Worm (Caenorhabditis elegans) whole organism, L2 larva: ENCODE results near the gene H28G03.2.

Experiments used
- aly-2 ChIP-seq: fragments of 150-350 bp; optimal IDR thresholded peaks from 2 replicates; lab custom pipeline; 2014; ENCODE audit warnings: missing biosample characterization, missing genetic modification characterization
- blmp-1 ChIP-seq: sonication (generic microtip); optimal IDR thresholded peaks from 2 replicates; lab custom pipeline; 2017; ENCODE audit warnings: missing genetic modification characterization, mild to moderate bottlenecking, missing compliant biosample characterization, antibody characterized with exemption, moderate library complexity; ENCODE audit not compliant: insufficient read depth
- dmd-4 ChIP-seq: sonication (generic microtip); optimal IDR thresholded peaks from 2 replicates; lab custom pipeline; 2017; ENCODE audit warnings: missing biosample characterization, missing genetic modification characterization
- lin-39 ChIP-seq: fragments of 150-350 bp; optimal IDR thresholded peaks from 2 replicates; lab custom pipeline; 2014; ENCODE audit warnings: missing biosample characterization, missing genetic modification reagents, missing genetic modification characterization
- mbf-1 ChIP-seq: sonication (generic microtip); optimal IDR thresholded peaks from 2 replicates; lab custom pipeline; 2017; ENCODE audit warnings: missing biosample characterization, missing genetic modification characterization
- mdl-1 ChIP-seq, 2 experiments: fragments of 150-350 bp in 1 of 2; sonication (generic microtip) in 1 of 2; optimal IDR thresholded peaks; 2 replicates each; lab custom pipeline; 2017; ENCODE audit warnings: missing biosample characterization in 2 of 2, missing genetic modification characterization in 2 of 2
- nhr-12 ChIP-seq: fragments of 150-350 bp; optimal IDR thresholded peaks from 2 replicates; lab custom pipeline; 2014; ENCODE audit warnings: missing biosample characterization, missing genetic modification characterization
- nhr-23 ChIP-seq: fragments of 150-350 bp; optimal IDR thresholded peaks from 2 replicates; lab custom pipeline; 2014; ENCODE audit warnings: missing biosample characterization, missing genetic modification reagents, missing genetic modification characterization
- nhr-77 ChIP-seq: fragments of 150-350 bp; optimal IDR thresholded peaks from 2 replicates; lab custom pipeline; 2014; ENCODE audit warnings: missing biosample characterization, missing genetic modification characterization
- snpc-4 ChIP-seq: fragments of 150-350 bp; optimal IDR thresholded peaks from 2 replicates; lab custom pipeline; 2014; ENCODE audit warnings: missing biosample characterization, missing genetic modification characterization
- unc-39 ChIP-seq: fragments of 150-350 bp; optimal IDR thresholded peaks from 2 replicates; lab custom pipeline; 2014; ENCODE audit warnings: missing biosample characterization, missing genetic modification characterization
- zag-1 ChIP-seq: fragments of 150-350 bp; optimal IDR thresholded peaks from 2 replicates; lab custom pipeline; 2014; ENCODE audit warnings: missing biosample characterization, missing genetic modification characterization

DNA sequence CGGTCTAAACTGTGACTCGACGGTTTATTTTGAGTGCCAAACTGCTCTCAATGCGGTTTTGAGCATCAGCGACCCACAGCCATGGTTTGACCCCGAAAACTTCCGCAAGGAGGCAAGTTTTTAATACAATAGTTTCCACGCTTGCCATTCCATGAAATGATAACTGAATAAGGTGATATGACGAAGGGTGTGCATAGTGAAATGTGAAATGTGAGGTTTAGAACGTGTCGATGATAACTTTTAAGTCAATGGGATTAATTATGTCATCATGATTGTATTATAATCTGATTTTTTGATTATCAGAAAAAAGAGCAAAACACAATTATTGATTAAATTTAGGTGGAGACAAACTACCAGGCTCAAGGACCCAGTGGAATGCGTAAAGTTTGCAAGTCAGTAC lies 49.8 kb downstream of the H28G03.2 start:
- no peak for TF ChIP-seq blmp-1
- TF ChIP-seq aly-2 (tag; lab: Kevin White, UChicago) = no peak
- no peak for TF ChIP-seq mdl-1 (tag; optimal IDR thresholded peaks at IDR 0.05; lab: Kevin White, UChicago)
- TF ChIP-seq snpc-4 (tag; lab: Kevin White, UChicago) = no peak
- no peak for TF ChIP-seq mbf-1
- no peak for TF ChIP-seq nhr-77 (tag; lab: Kevin White, UChicago)
- TF ChIP-seq zag-1 (tag; lab: Kevin White, UChicago) = no peak
- no peak for TF ChIP-seq nhr-12 (tag; lab: Kevin White, UChicago)
- TF ChIP-seq lin-39 = no peak
- no peak for TF ChIP-seq unc-39
- TF ChIP-seq nhr-23 = no peak
- no peak for TF ChIP-seq dmd-4 (tag; lab: Kevin White, UChicago)
